Fruit fly (Drosophila melanogaster): ENCODE results near the gene Ntf-2.
A peak's percentile ranks its signal among the peaks of the same experiment; 100 is the strongest.

Ntf-2 gene

dm6 chrX:21060579-21060978 lies 25.3 kb downstream of the Ntf-2 start:
- TF ChIP-seq rgr (GFP tag; optimal IDR thresholded peaks at IDR 0.05) (no peak), psq (GFP tag; optimal IDR thresholded peaks at IDR 0.05) (peak; percentile 71), pan (optimal IDR thresholded peaks at IDR 0.05) (no peak), Myc (optimal IDR thresholded peaks at IDR 0.05) (peak; percentile 55)

- TF ChIP-seq sage (GFP tag; optimal IDR thresholded peaks at IDR 0.05) (peak; percentile 93), Hr78 (GFP tag; optimal IDR thresholded peaks at IDR 0.05) (no peak), fru (GFP tag; optimal IDR thresholded peaks at IDR 0.05) (peak; percentile 94), br (GFP tag; optimal IDR thresholded peaks at IDR 0.05) (peak; percentile 96), psq (GFP tag; optimal IDR thresholded peaks at IDR 0.05) (peak; percentile 90), dl (GFP tag; optimal IDR thresholded peaks at IDR 0.05; ENCODE audit: insufficient read depth in 1 of 2, partially characterized antibody in 2 of 2) (no peak), brk (GFP tag; optimal IDR thresholded peaks at IDR 0.05) (peak; percentile 89), lola (GFP tag; optimal IDR thresholded peaks at IDR 0.05) (no peak), Abd-B (GFP tag; optimal IDR thresholded peaks at IDR 0.05) (no peak), Myc (optimal IDR thresholded peaks at IDR 0.05) (no peak), rgr (GFP tag; optimal IDR thresholded peaks at IDR 0.05) (peak; percentile 97), Sp1 (GFP tag; optimal IDR thresholded peaks at IDR 0.05) (peak; percentile 94), Jra (GFP tag; optimal IDR thresholded peaks at IDR 0.05) (peak; percentile 87), tai (GFP tag; optimal IDR thresholded peaks at IDR 0.05) (peak; percentile 91), jim (GFP tag; optimal IDR thresholded peaks at IDR 0.05) (no peak), Rel (GFP tag; optimal IDR thresholded peaks at IDR 0.05) (peak; percentile 91), Rel (tag; optimal IDR thresholded peaks at IDR 0.05) (peak; percentile 91), GATAd (GFP tag; optimal IDR thresholded peaks at IDR 0.05) (peak; percentile 87), Dif (GFP tag; optimal IDR thresholded peaks at IDR 0.05; ENCODE audit: partially characterized antibody) (no peak), CG9705 (GFP tag; optimal IDR thresholded peaks at IDR 0.05) (peak; percentile 85), dmrt93B (GFP tag; optimal IDR thresholded peaks at IDR 0.05) (peak; percentile 91), woc (GFP tag; optimal IDR thresholded peaks at IDR 0.05) (peak; percentile 86), dsf (GFP tag; optimal IDR thresholded peaks at IDR 0.05; ENCODE audit: borderline replicate concordance) (peak; percentile 71), CrebA (GFP tag; optimal IDR thresholded peaks at IDR 0.05; ENCODE audit: borderline replicate concordance) (peak; percentile 90), pan (optimal IDR thresholded peaks at IDR 0.05) (no peak), OdsH (GFP tag; optimal IDR thresholded peaks at IDR 0.05) (peak; percentile 95), HLH106 (tag; optimal IDR thresholded peaks at IDR 0.05) (peak; percentile 94), N (GFP tag; optimal IDR thresholded peaks at IDR 0.05) (no peak), foxo (GFP tag; optimal IDR thresholded peaks at IDR 0.05) (peak; percentile 90 to 97), Vsx2 (GFP tag; optimal IDR thresholded peaks at IDR 0.05; ENCODE audit: partially characterized antibody) (no peak), sv (GFP tag; optimal IDR thresholded peaks at IDR 0.05) (no peak), ey (GFP tag; optimal IDR thresholded peaks at IDR 0.05) (peak; percentile 97), Hnf4 (GFP tag; optimal IDR thresholded peaks at IDR 0.05) (peak; percentile 98), Mio (GFP tag; optimal IDR thresholded peaks at IDR 0.05) (peak; percentile 83), h (GFP tag; optimal IDR thresholded peaks at IDR 0.05) (peak; percentile 98), usp (GFP tag; optimal IDR thresholded peaks at IDR 0.05) (no peak), Hr83 (GFP tag; optimal IDR thresholded peaks at IDR 0.05; ENCODE audit: poor library complexity, severe bottlenecking) (peak; percentile 64), Dfd (GFP tag; optimal IDR thresholded peaks at IDR 0.05) (no peak), CG32264 (GFP tag; optimal IDR thresholded peaks at IDR 0.05) (peak; percentile 94)
Measured at dm6 chrX:21064927-21065326, 29.7 kb downstream of the Ntf-2 start.

DNA sequence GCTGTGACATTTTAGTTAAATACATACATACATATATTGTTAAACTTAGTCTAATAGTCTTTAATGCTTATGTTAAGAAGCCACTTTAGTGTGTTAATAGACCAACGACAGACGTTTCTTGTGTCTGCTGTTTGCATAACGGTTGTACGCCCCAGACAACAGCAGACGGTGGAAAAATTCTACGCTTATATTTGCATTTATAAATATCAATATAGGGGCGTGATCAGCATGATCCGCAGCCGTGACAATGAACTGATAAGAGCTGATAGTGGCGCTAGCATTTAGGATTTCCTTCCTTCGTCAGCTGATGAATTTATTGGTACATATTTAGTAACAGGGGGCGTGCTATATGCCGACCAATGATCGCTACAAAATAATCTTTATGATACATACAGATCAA lies 30.5 kb downstream of the Ntf-2 start:
- TF ChIP-seq pan (optimal IDR thresholded peaks at IDR 0.05) (no peak), Hr83 (GFP tag; optimal IDR thresholded peaks at IDR 0.05; ENCODE audit: poor library complexity, severe bottlenecking) (peak; percentile 1)

Measured in whole organism, wandering third instar larva.